Fruit fly (Drosophila melanogaster) whole organism, embryonic: ENCODE data around the gene CG7896.

Experiments used
- Awh ChIP-seq: fragments of 200-800 bp; sonication (Bioruptor generic); IDR thresholded peaks from 2 replicates; pipeline ENCODE4, ENCODE4 v1.3.6; 2022; ENCODE audit warnings: missing biosample characterization, missing genetic modification characterization
- BtbVII ChIP-seq: fragments of 200-800 bp; sonication (Bioruptor generic); optimal IDR thresholded peaks from 3 replicates; lab custom pipeline; 2017; ENCODE audit warnings: missing biosample characterization, mild to moderate bottlenecking, missing genetic modification characterization
- CG11696 ChIP-seq: fragments of 200-800 bp; sonication (Bioruptor generic); IDR thresholded peaks from 2 replicates; pipeline ENCODE4 v1.3.6; 2022; ENCODE audit warnings: missing biosample characterization, missing genetic modification characterization
- CG13296 ChIP-seq: fragments of 200-800 bp; sonication (Bioruptor generic); optimal IDR thresholded peaks from 3 replicates; lab custom pipeline; 2018; ENCODE audit warnings: missing biosample characterization, mild to moderate bottlenecking, missing genetic modification characterization
- CG13775 ChIP-seq: fragments of 200-800 bp; sonication (Bioruptor generic); optimal IDR thresholded peaks from 3 replicates; lab custom pipeline; 2017; ENCODE audit warnings: missing biosample characterization, mild to moderate bottlenecking, missing genetic modification characterization
- CG14667 ChIP-seq: fragments of 200-800 bp; sonication (Bioruptor generic); IDR thresholded peaks from 2 replicates; pipeline ENCODE4 v1.3.6; 2022; ENCODE audit warnings: missing biosample characterization, missing genetic modification characterization
- CG2712 ChIP-seq: fragments of 200-800 bp; optimal IDR thresholded peaks from 3 replicates; lab custom pipeline; 2019; ENCODE audit warnings: missing biosample characterization, mild to moderate bottlenecking, missing genetic modification characterization, moderate library complexity
- CG31441 ChIP-seq: fragments of 200-800 bp; sonication (Bioruptor generic); IDR thresholded peaks from 2 replicates; pipeline ENCODE4 v1.3.6; 2022; ENCODE audit warnings: missing biosample characterization, missing genetic modification characterization
- CG3726 ChIP-seq: fragments of 200-800 bp; sonication (Bioruptor generic); IDR thresholded peaks from 3 replicates; pipeline ENCODE4, ENCODE4 v1.3.6; 2022; ENCODE audit warnings: missing biosample characterization, missing genetic modification characterization
- CG4328 ChIP-seq: fragments of 200-800 bp; sonication (Bioruptor generic); optimal IDR thresholded peaks from 3 replicates; lab custom pipeline; 2017; ENCODE audit warnings: missing biosample characterization, missing genetic modification reagents, missing genetic modification characterization
- CG4360 ChIP-seq: fragments of 200-800 bp; sonication (Bioruptor generic); IDR thresholded peaks from 2 replicates; pipeline ENCODE4 v1.3.6; 2022; ENCODE audit warnings: missing biosample characterization, missing genetic modification characterization
- CG4820 ChIP-seq: fragments of 200-800 bp; sonication (Bioruptor generic); optimal IDR thresholded peaks from 3 replicates; lab custom pipeline; 2016; ENCODE audit warnings: missing biosample characterization, missing genetic modification characterization
- CG6175 ChIP-seq: fragments of 200-800 bp; sonication (Bioruptor generic); IDR thresholded peaks from 3 replicates; pipeline ENCODE4 v1.3.6; 2022; ENCODE audit warnings: missing biosample characterization, missing genetic modification characterization
- CG7987 ChIP-seq: fragments of 200-800 bp; sonication (Bioruptor generic); optimal IDR thresholded peaks from 2 replicates; lab custom pipeline; 2018; ENCODE audit warnings: missing biosample characterization, mild to moderate bottlenecking, missing genetic modification characterization, moderate library complexity
- CG8089 ChIP-seq: fragments of 200-800 bp; sonication (Bioruptor generic); optimal IDR thresholded peaks from 3 replicates; lab custom pipeline; 2016; ENCODE audit warnings: missing biosample characterization, missing genetic modification characterization
- CG9215 ChIP-seq: fragments of 200-800 bp; sonication (Bioruptor generic); IDR thresholded peaks from 2 replicates; pipeline ENCODE4 v1.3.6; 2022; ENCODE audit warnings: missing biosample characterization, missing genetic modification characterization
- CG9797 ChIP-seq: fragments of 200-800 bp; sonication (Bioruptor generic); optimal IDR thresholded peaks from 3 replicates; lab custom pipeline; 2018; ENCODE audit warnings: missing biosample characterization, mild to moderate bottlenecking, missing genetic modification characterization
- Camta ChIP-seq: fragments of 200-800 bp; sonication (Bioruptor generic); optimal IDR thresholded peaks from 2 replicates; lab custom pipeline; 2016; ENCODE audit warnings: missing biosample characterization, missing genetic modification characterization
- CrebB ChIP-seq: fragments of 200-800 bp; sonication (Bioruptor generic); optimal IDR thresholded peaks from 3 replicates; lab custom pipeline; 2018; ENCODE audit warnings: missing biosample characterization, mild to moderate bottlenecking, missing genetic modification characterization
- Drgx ChIP-seq: fragments of 200-800 bp; sonication (Bioruptor generic); IDR thresholded peaks from 2 replicates; pipeline ENCODE4 v1.3.6; 2022; ENCODE audit warnings: missing biosample characterization, missing genetic modification characterization
- Gug ChIP-seq: fragments of 200-800 bp; sonication (Bioruptor generic); IDR thresholded peaks from 4 replicates; pipeline ENCODE4 v1.3.6; 2022; ENCODE audit warnings: missing biosample characterization, missing genetic modification characterization
- Hey ChIP-seq: fragments of 200-800 bp; sonication (Bioruptor generic); optimal IDR thresholded peaks from 3 replicates; lab custom pipeline; 2018; ENCODE audit warnings: missing biosample characterization, mild to moderate bottlenecking, missing genetic modification characterization
- Hr39 ChIP-seq: fragments of >200 bp; optimal IDR thresholded peaks from 2 replicates; lab custom pipeline; 2017
- Hr51 ChIP-seq, 2 experiments: fragments of 200-800 bp; sonication (Bioruptor generic); optimal IDR thresholded peaks; 2 replicates in 1 of 2; 3 replicates in 1 of 2; lab custom pipeline; 2016 to 2018; ENCODE audit warnings: missing biosample characterization in 2 of 2, missing genetic modification characterization in 2 of 2, mild to moderate bottlenecking in 1 of 2, moderate library complexity in 1 of 2
- Mad ChIP-seq: fragments of 200-800 bp; sonication (Bioruptor generic); optimal IDR thresholded peaks from 2 replicates; lab custom pipeline; 2016; ENCODE audit warnings: missing biosample characterization, missing genetic modification characterization
- Meics ChIP-seq: fragments of 200-800 bp; sonication (Bioruptor generic); optimal IDR thresholded peaks from 2 replicates; lab custom pipeline; 2017; ENCODE audit warnings: missing biosample characterization, mild to moderate bottlenecking, missing genetic modification characterization
- Nf-YB ChIP-seq: fragments of 200-800 bp; sonication (Bioruptor generic); optimal IDR thresholded peaks from 3 replicates; lab custom pipeline; 2019; ENCODE audit warnings: missing biosample characterization, mild to moderate bottlenecking, missing genetic modification characterization, moderate library complexity
- NfI ChIP-seq: fragments of 200-800 bp; sonication (Bioruptor generic); optimal IDR thresholded peaks from 3 replicates; lab custom pipeline; 2018; ENCODE audit warnings: missing biosample characterization, mild to moderate bottlenecking, missing genetic modification characterization, moderate library complexity
- Rfx ChIP-seq: fragments of 200-800 bp; sonication (Bioruptor generic); IDR thresholded peaks from 2 replicates; pipeline ENCODE4 v1.3.6; 2022; ENCODE audit warnings: missing biosample characterization, missing genetic modification characterization
- Sin3A ChIP-seq: fragments of >200 bp; optimal IDR thresholded peaks from 2 replicates; lab custom pipeline; 2018
- Stat92E ChIP-seq, 3 experiments: fragments of >200 bp in 2 of 3; fragments of 200-800 bp in 1 of 3; sonication (Bioruptor generic) in 1 of 3; optimal IDR thresholded peaks; 2 replicates each; lab custom pipeline; 2017 to 2019; ENCODE audit warnings: missing biosample characterization in 3 of 3, missing genetic modification characterization in 3 of 3, mild to moderate bottlenecking in 1 of 3, moderate library complexity in 1 of 3
- ab ChIP-seq: fragments of 200-800 bp; sonication (Bioruptor generic); optimal IDR thresholded peaks from 2 replicates; lab custom pipeline; 2016; ENCODE audit warnings: missing biosample characterization, missing genetic modification characterization
- al ChIP-seq: fragments of 200-800 bp; sonication (Bioruptor generic); IDR thresholded peaks from 2 replicates; pipeline ENCODE4 v1.3.6; 2022; ENCODE audit warnings: missing biosample characterization, missing genetic modification characterization
- ap ChIP-seq: fragments of 200-800 bp; sonication (Bioruptor generic); IDR thresholded peaks from 2 replicates; pipeline ENCODE4 v1.3.6; 2022; ENCODE audit warnings: missing biosample characterization, missing genetic modification characterization
- cato ChIP-seq: fragments of 200-800 bp; sonication (Bioruptor generic); optimal IDR thresholded peaks from 2 replicates; lab custom pipeline; 2016; ENCODE audit warnings: missing biosample characterization, missing genetic modification characterization, borderline replicate concordance
- crp ChIP-seq, 2 experiments: fragments of 200-800 bp; sonication (Bioruptor generic); optimal IDR thresholded peaks; 2 replicates in 1 of 2; 3 replicates in 1 of 2; lab custom pipeline; 2017; ENCODE audit warnings: missing biosample characterization in 2 of 2, missing genetic modification characterization in 2 of 2, mild to moderate bottlenecking in 1 of 2, moderate library complexity in 1 of 2
- da ChIP-seq: fragments of 200-800 bp; sonication (Bioruptor generic); optimal IDR thresholded peaks from 2 replicates; lab custom pipeline; 2016; ENCODE audit warnings: missing biosample characterization, missing genetic modification characterization
- dmrt11E ChIP-seq: fragments of 200-800 bp; sonication (Bioruptor generic); optimal IDR thresholded peaks from 3 replicates; lab custom pipeline; 2018; ENCODE audit warnings: missing biosample characterization, mild to moderate bottlenecking, missing genetic modification characterization, moderate library complexity
- dmrt99B ChIP-seq: fragments of 200-800 bp; sonication (Bioruptor generic); optimal IDR thresholded peaks from 2 replicates; lab custom pipeline; 2018; ENCODE audit warnings: missing biosample characterization, mild to moderate bottlenecking, missing genetic modification characterization, moderate library complexity
- grau ChIP-seq: fragments of 200-800 bp; optimal IDR thresholded peaks from 3 replicates; lab custom pipeline; 2019; ENCODE audit warnings: missing biosample characterization, mild to moderate bottlenecking, missing genetic modification characterization, moderate library complexity
- insv ChIP-seq, 2 experiments: fragments of 200-800 bp; sonication (Bioruptor generic); optimal IDR thresholded peaks; 3 replicates each; lab custom pipeline; 2016 to 2018; ENCODE audit warnings: missing biosample characterization in 2 of 2, missing genetic modification characterization in 2 of 2
- jumu ChIP-seq: fragments of 200-800 bp; sonication (Bioruptor generic); optimal IDR thresholded peaks from 3 replicates; lab custom pipeline; 2016; ENCODE audit warnings: missing biosample characterization, missing genetic modification characterization
- kah ChIP-seq: fragments of 200-800 bp; sonication (Bioruptor generic); optimal IDR thresholded peaks from 2 replicates; lab custom pipeline; 2018; ENCODE audit warnings: missing biosample characterization, mild to moderate bottlenecking, missing genetic modification characterization
- lbe ChIP-seq: fragments of 200-800 bp; sonication (Bioruptor generic); optimal IDR thresholded peaks from 2 replicates; lab custom pipeline; 2016; ENCODE audit warnings: missing biosample characterization, mild to moderate bottlenecking, missing genetic modification characterization
- lilli ChIP-seq: fragments of 200-800 bp; sonication (Bioruptor generic); optimal IDR thresholded peaks from 3 replicates; lab custom pipeline; 2016; ENCODE audit warnings: missing biosample characterization, missing genetic modification characterization
- peb ChIP-seq: fragments of 200-800 bp; sonication (Bioruptor generic); IDR thresholded peaks from 2 replicates; pipeline ENCODE4 v1.3.6; 2022; ENCODE audit warnings: missing biosample characterization, missing genetic modification characterization
- prd ChIP-seq, 3 experiments: fragments of >200 bp in 2 of 3; fragments of 200-800 bp in 1 of 3; sonication (Bioruptor generic) in 1 of 3; optimal IDR thresholded peaks in 2 of 3; IDR thresholded peaks in 1 of 3; 2 replicates in 2 of 3; 3 replicates in 1 of 3; pipeline versions ENCODE4 v1.3.6 to Lab custom; 2017 to 2022; ENCODE audit warnings: missing biosample characterization in 1 of 3, missing genetic modification characterization in 1 of 3
- rib ChIP-seq: fragments of 200-800 bp; sonication (Bioruptor generic); IDR thresholded peaks from 2 replicates; pipeline ENCODE4 v1.3.6; 2022; ENCODE audit warnings: missing biosample characterization, missing genetic modification characterization
- slp2 ChIP-seq: fragments of 200-800 bp; sonication (Bioruptor generic); optimal IDR thresholded peaks from 2 replicates; lab custom pipeline; 2016; ENCODE audit warnings: missing biosample characterization, missing genetic modification characterization
- sqz ChIP-seq: fragments of 200-800 bp; sonication (Bioruptor generic); optimal IDR thresholded peaks from 3 replicates; lab custom pipeline; 2018; ENCODE audit warnings: missing biosample characterization, mild to moderate bottlenecking, missing genetic modification characterization
- usp ChIP-seq: fragments of >200 bp; optimal IDR thresholded peaks from 2 replicates; lab custom pipeline; 2017; ENCODE audit warnings: missing biosample characterization, missing genetic modification characterization

CG7896 gene

DNA sequence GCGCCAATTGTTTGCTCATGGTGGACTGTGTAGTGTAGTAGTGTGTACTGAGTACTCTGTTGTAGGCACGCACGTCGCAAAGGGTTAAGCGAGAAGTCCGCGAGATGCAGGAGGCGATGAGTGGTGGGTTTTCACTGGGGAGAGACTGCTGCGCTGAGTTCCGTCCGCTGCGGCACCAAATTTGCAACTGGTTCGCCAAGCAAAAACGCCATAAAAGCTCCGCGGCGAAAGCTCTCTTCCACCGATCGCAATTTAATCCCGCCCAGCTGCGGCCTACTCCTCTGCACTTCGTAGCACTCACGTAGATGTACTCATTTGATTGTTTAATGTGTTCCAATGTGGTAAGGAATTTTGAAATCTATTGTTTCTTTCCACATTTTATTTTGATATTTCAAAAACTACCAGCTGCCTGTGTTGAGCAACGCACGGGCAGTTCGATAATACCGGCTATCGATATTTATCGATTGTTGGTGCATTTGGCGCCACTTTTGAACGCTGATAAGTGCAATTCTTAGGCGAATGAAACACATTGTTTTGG is 31.8 kb downstream of the CG7896 start, which contains the start of gene CG7920 (continued):
- TF ChIP-seq CG4328 (GFP tag; lab: Kevin White, UChicago) (no peak), crp (GFP tag; optimal IDR thresholded peaks at IDR 0.05; lab: Kevin White, UChicago) (peak in 1 of 2 experiments; percentile 55), CG9215 (GFP tag; lab: Robert Waterston, UW) (no peak), CG31441 (GFP tag; lab: Robert Waterston, UW) (0 out of 2 replicates have a peak, but pooled peaks have one; percentile 8), slp2 (GFP tag; lab: Kevin White, UChicago) (no peak), peb (GFP tag; lab: Robert Waterston, UW) (no peak), usp (GFP tag; lab: Kevin White, UChicago) (no peak), CG2712 (peak; percentile 6), insv (GFP tag; optimal IDR thresholded peaks at IDR 0.05; lab: Kevin White, UChicago) (no peak), al (GFP tag; lab: Robert Waterston, UW) (no peak), Nf-YB (GFP tag; lab: Kevin White, UChicago) (no peak), CG7987 (peak; percentile 0), CG3726 (0 out of 3 replicates have a peak, but pooled peaks have one; percentile 6), Drgx (GFP tag; lab: Robert Waterston, UW) (peak; percentile 50; the same call in 1 of the 2 replicates), CG6175 (GFP tag; lab: Robert Waterston, UW) (0 out of 3 replicates have a peak, but pooled peaks have one; percentile 15), prd (optimal IDR thresholded peaks at IDR 0.05; lab: Kevin White, UChicago) (no peak), prd (GFP tag; IDR thresholded peaks at IDR 0.05; lab: Robert Waterston, UW) (no peak), jumu (GFP tag; lab: Kevin White, UChicago) (no peak), Hr39 (lab: Kevin White, UChicago) (no peak), CG14667 (GFP tag; lab: Robert Waterston, UW) (no peak), Hr51 (GFP tag; optimal IDR thresholded peaks at IDR 0.05; lab: Kevin White, UChicago) (no peak), CrebB (tag; lab: Kevin White, UChicago) (peak; percentile 41), CG13296 (GFP tag; lab: Kevin White, UChicago) (peak; percentile 48), CG4360 (GFP tag; lab: Robert Waterston, UW) (no peak), Awh (GFP tag; lab: Robert Waterston, UW) (no peak), kah (no peak), ap (GFP tag; lab: Robert Waterston, UW) (no peak), cato (no peak), BtbVII (peak; percentile 48), grau (peak; percentile 34), lilli (peak; percentile 22), Camta (GFP tag; lab: Kevin White, UChicago) (no peak), CG13775 (no peak), Gug (GFP tag; lab: Robert Waterston, UW) (no peak), dmrt11E (no peak), Hey (no peak), rib (GFP tag; lab: Robert Waterston, UW) (peak; percentile 64; the same call in 1 of the 2 replicates), lbe (peak; percentile 55), ab (GFP tag; lab: Kevin White, UChicago) (no peak), Mad (GFP tag; lab: Kevin White, UChicago) (no peak), Meics (peak; percentile 14), sqz (GFP tag; lab: Kevin White, UChicago) (no peak), CG8089 (no peak), CG4820 (no peak), Rfx (GFP tag; lab: Robert Waterston, UW) (no peak), Sin3A (lab: Kevin White, UChicago) (peak; percentile 71), CG11696 (GFP tag; lab: Robert Waterston, UW) (no peak), CG9797 (GFP tag; lab: Kevin White, UChicago) (peak; percentile 26), NfI (GFP tag; lab: Kevin White, UChicago) (peak; percentile 25), Stat92E (GFP tag; optimal IDR thresholded peaks at IDR 0.05; lab: Kevin White, UChicago) (peak in 1 of 3 experiments; percentile 9), dmrt99B (no peak), da (GFP tag; lab: Kevin White, UChicago) (no peak)
